Fruit fly (Drosophila melanogaster): ENCODE measurements around the gene CG1677.

Gene CG1677

dm6 chrX:7332493-7332892 lies 73.1 kb downstream of the CG1677 start (continued):
- TF ChIP-seq gfzf (GFP tag; optimal IDR thresholded peaks at IDR 0.05) = no peak
- TF ChIP-seq BtbVII (GFP tag; optimal IDR thresholded peaks at IDR 0.05) = peak; percentile 63
- peak; percentile 76; the same call in 1 of the 3 replicates for TF ChIP-seq Dbx (GFP tag; IDR thresholded peaks at IDR 0.05)
- TF ChIP-seq gsb-n (tag; optimal IDR thresholded peaks at IDR 0.05) = no peak
- no peak for TF ChIP-seq Dref (GFP tag; IDR thresholded peaks at IDR 0.05)
- peak; percentile 53 for TF ChIP-seq bcd (GFP tag; optimal IDR thresholded peaks at IDR 0.05)
- peak; percentile 74 for TF ChIP-seq Antp (GFP tag; optimal IDR thresholded peaks at IDR 0.05)
- TF ChIP-seq PHDP (tag; optimal IDR thresholded peaks at IDR 0.05) = peak; percentile 71
- peak; percentile 56 for TF ChIP-seq gsb (GFP tag; IDR thresholded peaks at IDR 0.05)
- TF ChIP-seq Dek (tag; optimal IDR thresholded peaks at IDR 0.05) = peak; percentile 52
- TF ChIP-seq CG14965 (GFP tag; optimal IDR thresholded peaks at IDR 0.05; ENCODE audit: borderline replicate concordance) = no peak
- TF ChIP-seq CG13123 (GFP tag; optimal IDR thresholded peaks at IDR 0.05) = no peak
- no peak for TF ChIP-seq CG14050 (GFP tag; IDR thresholded peaks at IDR 0.05)
- peak; percentile 68 for TF ChIP-seq rib (GFP tag; IDR thresholded peaks at IDR 0.05)
- peak; percentile 76 for TF ChIP-seq caup (GFP tag; optimal IDR thresholded peaks at IDR 0.05; ENCODE audit: severe bottlenecking)
- peak; percentile 63 for TF ChIP-seq CG11247 (GFP tag; IDR thresholded peaks at IDR 0.05)
- peak; percentile 21 for TF ChIP-seq CG15011 (GFP tag; optimal IDR thresholded peaks at IDR 0.05)
- no peak for TF ChIP-seq CG12236 (GFP tag; optimal IDR thresholded peaks at IDR 0.05)
- TF ChIP-seq CG16779 (GFP tag; IDR thresholded peaks at IDR 0.05) = 0 out of 2 replicates have a peak, but pooled peaks have one; percentile 35
- peak; percentile 74 for TF ChIP-seq CG12744 (GFP tag; optimal IDR thresholded peaks at IDR 0.05)
- no peak for TF ChIP-seq sqz (GFP tag; optimal IDR thresholded peaks at IDR 0.05)
- peak; percentile 62; the same call in 1 of the 3 replicates for TF ChIP-seq otp (GFP tag; IDR thresholded peaks at IDR 0.05)
- peak; percentile 54 for TF ChIP-seq maf-S (GFP tag; optimal IDR thresholded peaks at IDR 0.05)
- peak; percentile 67 for TF ChIP-seq CG30403 (GFP tag; optimal IDR thresholded peaks at IDR 0.05)
- no peak for TF ChIP-seq hbn (GFP tag; IDR thresholded peaks at IDR 0.05; ENCODE audit: partially characterized antibody)
- TF ChIP-seq toy (GFP tag; IDR thresholded peaks at IDR 0.05) = no peak
- TF ChIP-seq pnt (GFP tag; optimal IDR thresholded peaks at IDR 0.05) = peak; percentile 45
- TF ChIP-seq ash1 (GFP tag; optimal IDR thresholded peaks at IDR 0.05) = no peak
- peak; percentile 11 for TF ChIP-seq CG4854 (GFP tag; optimal IDR thresholded peaks at IDR 0.05)
- 0 out of 2 replicates have a peak, but pooled peaks have one; percentile 17 for TF ChIP-seq cas (GFP tag; IDR thresholded peaks at IDR 0.05)
- TF ChIP-seq CG12769 (tag; optimal IDR thresholded peaks at IDR 0.05) = peak; percentile 84
- TF ChIP-seq slp2 (GFP tag; optimal IDR thresholded peaks at IDR 0.05) = peak; percentile 73
- no peak for TF ChIP-seq CG10321 (GFP tag; IDR thresholded peaks at IDR 0.05)
- TF ChIP-seq CG6175 (GFP tag; IDR thresholded peaks at IDR 0.05) = peak; percentile 73; the same call in 2 of the 3 replicates
- TF ChIP-seq Mrtf (GFP tag; IDR thresholded peaks at IDR 0.05) = peak; percentile 54; the same call in 2 of the 3 replicates
- TF ChIP-seq CG34422 (GFP tag; IDR thresholded peaks at IDR 0.05) = peak; percentile 77
- TF ChIP-seq Sry-δ (GFP tag; optimal IDR thresholded peaks at IDR 0.05) = peak; percentile 32
- 0 out of 3 replicates have a peak, but pooled peaks have one; percentile 12 for TF ChIP-seq zfh1 (GFP tag; IDR thresholded peaks at IDR 0.05)
- peak; percentile 61 for TF ChIP-seq mirr (GFP tag; optimal IDR thresholded peaks at IDR 0.05)
- TF ChIP-seq GATAe (GFP tag; conservative IDR thresholded peaks at IDR 0.05) = peak; percentile 23; the same call in 1 of the 2 replicates
- peak; percentile 73 for TF ChIP-seq NfI (GFP tag; optimal IDR thresholded peaks at IDR 0.05)
- TF ChIP-seq Fer2 (tag; optimal IDR thresholded peaks at IDR 0.05) = peak; percentile 16
- peak; percentile 36 for TF ChIP-seq Chrac-16 (GFP tag; optimal IDR thresholded peaks at IDR 0.05)
- TF ChIP-seq emc (GFP tag; optimal IDR thresholded peaks at IDR 0.05) = peak; percentile 32
- peak; percentile 67 for TF ChIP-seq HHEX (GFP tag; optimal IDR thresholded peaks at IDR 0.05)
- peak; percentile 58; the same call in 1 of the 2 replicates for TF ChIP-seq Xrp1 (GFP tag; IDR thresholded peaks at IDR 0.05)
- TF ChIP-seq CG32772 (GFP tag; IDR thresholded peaks at IDR 0.05) = peak; percentile 47; the same call in 1 of the 2 replicates
- peak; percentile 63 for TF ChIP-seq NFAT (GFP tag; IDR thresholded peaks at IDR 0.05)
- TF ChIP-seq zen (tag; optimal IDR thresholded peaks at IDR 0.05) = no peak
- no peak for TF ChIP-seq bowl (GFP tag; IDR thresholded peaks at IDR 0.05)
- peak; percentile 74 for TF ChIP-seq CG2678 (tag; optimal IDR thresholded peaks at IDR 0.05)

All from whole organism, embryonic.